Fruit fly (Drosophila melanogaster) whole organism, wandering third instar larva: Measurements from ENCODE around the gene ND-ASHI.

ENCODE experiments used
- HLH106 ChIP-seq: fragments of 200-800 bp; optimal IDR thresholded peaks from 3 replicates; lab custom pipeline; 2019; ENCODE audit warnings: missing biosample characterization, mild to moderate bottlenecking, missing genetic modification characterization, moderate library complexity
- lola ChIP-seq: fragments of >200 bp; optimal IDR thresholded peaks from 2 replicates; lab custom pipeline; 2017; ENCODE audit warnings: missing biosample characterization, missing genetic modification characterization

dm6 chrX:6711295-6711694 is 32.4 kb upstream of the ND-ASHI start:
- TF ChIP-seq HLH106 (tag; lab: Kevin White, UChicago) (peak; percentile 47), lola (GFP tag; lab: Kevin White, UChicago) (no peak)
